Worm (Caenorhabditis elegans): ENCODE results near the gene unc-2.

Gene unc-2

DNA sequence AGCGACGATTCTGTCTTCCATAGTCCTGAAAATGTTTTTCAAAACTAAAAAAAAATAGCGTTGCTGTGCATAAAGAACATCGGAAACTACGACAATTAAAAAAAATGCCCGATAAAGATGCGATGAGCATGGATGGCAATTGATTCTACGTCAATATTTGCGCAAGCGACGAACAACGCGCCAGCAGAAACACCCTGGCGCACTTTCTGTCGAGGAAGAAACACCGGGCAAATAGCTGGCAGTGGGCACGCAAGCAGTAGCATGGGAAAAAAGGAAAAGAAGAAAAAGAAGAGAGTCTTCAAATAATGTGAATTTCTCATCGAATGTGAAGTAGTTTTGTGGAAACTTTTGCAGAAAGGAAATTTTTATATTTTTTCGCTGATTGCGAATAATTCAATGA lies 46.3 kb upstream of the unc-2 start, which contains the start of gene C14A11.9 (continued):
- no peak for TF ChIP-seq nhr-179 (tag; optimal IDR thresholded peaks at IDR 0.05)
- TF ChIP-seq rec-8 (tag; optimal IDR thresholded peaks at IDR 0.05) = no peak
- TF ChIP-seq akir-1 (GFP tag; optimal IDR thresholded peaks at IDR 0.05) = no peak
- TF ChIP-seq lir-1 (GFP tag; conservative IDR thresholded peaks at IDR 0.05) = peak; percentile 41; the same call in 1 of the 2 replicates
- peak; percentile 9 for TF ChIP-seq die-1 (tag; optimal IDR thresholded peaks at IDR 0.05)
- no peak for TF ChIP-seq B0019.2 (GFP tag; conservative IDR thresholded peaks at IDR 0.05)
- no peak for TF ChIP-seq hrde-1 (tag; optimal IDR thresholded peaks at IDR 0.05; ENCODE audit: borderline replicate concordance)
- no peak for TF ChIP-seq B0035.1 (tag; optimal IDR thresholded peaks at IDR 0.05)
- TF ChIP-seq hlh-12 (tag; optimal IDR thresholded peaks at IDR 0.05) = no peak
- no peak for TF ChIP-seq ztf-3 (GFP tag; optimal IDR thresholded peaks at IDR 0.05)
- TF ChIP-seq Y53G8AR.9 (GFP tag; conservative IDR thresholded peaks at IDR 0.05) = 0 out of 2 replicates have a peak, but pooled peaks have one; percentile 53
- TF ChIP-seq attf-5 (GFP tag; optimal IDR thresholded peaks at IDR 0.05) = peak; percentile 87
- no peak; the same call in 1 of the 2 replicates for TF ChIP-seq dox-1 (GFP tag; IDR thresholded peaks at IDR 0.05)
- no peak; the same call in 1 of the 2 replicates for TF ChIP-seq Y56A3A.18 (GFP tag; IDR thresholded peaks at IDR 0.05)
- no peak for TF ChIP-seq D2030.7 (GFP tag; IDR thresholded peaks at IDR 0.05)
- no peak for TF ChIP-seq xnd-1 (tag; optimal IDR thresholded peaks at IDR 0.05)
- TF ChIP-seq nhr-80 (tag; optimal IDR thresholded peaks at IDR 0.05) = peak; percentile 90
- TF ChIP-seq madf-8 (GFP tag; conservative IDR thresholded peaks at IDR 0.05) = no peak
- TF ChIP-seq cebp-2 (GFP tag; IDR thresholded peaks at IDR 0.05) = 0 out of 2 replicates have a peak, but pooled peaks have one; percentile 35
- no peak for TF ChIP-seq dpff-1 (tag; optimal IDR thresholded peaks at IDR 0.05)
- no peak for TF ChIP-seq snpc-1.3 (tag; optimal IDR thresholded peaks at IDR 0.05; ENCODE audit: insufficient read depth)
- TF ChIP-seq ceh-100 (GFP tag; IDR thresholded peaks at IDR 0.05) = 0 out of 2 replicates have a peak, but pooled peaks have one; percentile 33
- TF ChIP-seq sdz-38 (tag; optimal IDR thresholded peaks at IDR 0.05) = no peak
- no peak for TF ChIP-seq mxl-1 (tag; optimal IDR thresholded peaks at IDR 0.05)
- no peak for TF ChIP-seq snpc-1.1 (tag; optimal IDR thresholded peaks at IDR 0.05; ENCODE audit: insufficient read depth)
- TF ChIP-seq zim-3 (tag; optimal IDR thresholded peaks at IDR 0.05) = no peak
- TF ChIP-seq cebp-1 (GFP tag; IDR thresholded peaks at IDR 0.05) = no peak
- peak; percentile 90 for TF ChIP-seq cebp-1 (tag; optimal IDR thresholded peaks at IDR 0.05)
- no peak; the same call in none of the 2 replicates for TF ChIP-seq zfh-2 (GFP tag; conservative IDR thresholded peaks at IDR 0.05)
- TF ChIP-seq bed-2 (GFP tag; IDR thresholded peaks at IDR 0.05) = no peak
- TF ChIP-seq mes-4 (tag; optimal IDR thresholded peaks at IDR 0.05) = no peak
- peak in 1 of 2 experiments; percentile 77 for TF ChIP-seq let-607 (tag; optimal IDR thresholded peaks at IDR 0.05)
- TF ChIP-seq egl-18 (GFP tag; IDR thresholded peaks at IDR 0.05) = no peak
- TF ChIP-seq nhr-120 (GFP tag; IDR thresholded peaks at IDR 0.05) = no peak
- no peak for TF ChIP-seq nfya-1 (tag; optimal IDR thresholded peaks at IDR 0.05; ENCODE audit: borderline replicate concordance, insufficient read depth)

DNA sequence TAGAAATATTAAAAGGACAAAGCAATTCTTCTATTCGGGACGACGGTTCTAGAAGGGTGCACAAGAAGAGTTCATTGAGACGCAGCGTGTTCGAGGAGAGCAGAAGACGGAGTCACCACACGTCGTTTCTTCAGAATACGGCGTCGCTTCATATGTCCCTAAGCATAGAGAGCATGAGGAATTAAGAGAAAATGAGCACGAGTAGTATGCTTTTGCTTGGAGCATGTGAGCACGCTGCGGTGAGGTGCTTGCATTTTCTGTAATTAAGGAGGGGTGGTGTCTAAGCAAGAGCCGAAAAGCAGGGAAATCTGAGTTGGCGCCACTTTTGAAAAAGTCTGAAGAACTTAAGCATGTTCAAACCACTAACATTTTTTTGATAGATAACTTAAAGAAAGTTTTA lies 44.1 kb upstream of the unc-2 start, which contains the start of gene C14A11.5:
Gene C14A11.5, minus strand, starts transcription at position 139 of the 400 bp plus-strand sequence.
- no peak for TF ChIP-seq akir-1 (GFP tag; optimal IDR thresholded peaks at IDR 0.05)
- peak; percentile 18 for TF ChIP-seq ztf-18 (tag; optimal IDR thresholded peaks at IDR 0.05)
- TF ChIP-seq nfyb-1 (GFP tag; IDR thresholded peaks at IDR 0.05) = no peak
